Worm (Caenorhabditis elegans) whole organism, L4/young adult: ENCODE data around the gene C14H10.3.

Experiments used
- dao-5 ChIP-seq: sonication (generic microtip); optimal IDR thresholded peaks from 2 replicates; lab custom pipeline; 2016; ENCODE audit warnings: missing genotype, missing genetic modification characterization, moderate library complexity, missing compliant biosample characterization
- him-1 ChIP-seq: sonication (generic microtip); optimal IDR thresholded peaks from 2 replicates; lab custom pipeline; 2016; ENCODE audit warnings: missing genotype, missing genetic modification reagents, missing genetic modification characterization, missing compliant biosample characterization

- TF ChIP-seq dao-5: no peak
- TF ChIP-seq him-1 (tag; lab: Kevin White, UChicago): no peak
These were observed 44.2 kb downstream of the C14H10.3 start, which contains the start of gene arrd-28 for ce11 chrX:10183695-10184094.
